Worm (Caenorhabditis elegans): ENCODE results near the gene srj-19.
"Not testable (repeated sequence)": the region's sequence is repeated elsewhere in the genome, so short reads cannot be mapped to it uniquely, and the experiment has no call there.

The srj-19 gene

ce11 chrV:2570643-2571042 is at the start of gene srj-19:
srj-19 (minus strand) TSS chrV:2570743.
- no peak for TF ChIP-seq unc-62 (GFP tag; optimal IDR thresholded peaks at IDR 0.05)

ce11 chrV:2617499-2617898 is 47.0 kb upstream of the srj-19 start:
- TF ChIP-seq unc-62 (GFP tag; optimal IDR thresholded peaks at IDR 0.05) = no peak

- no peak for TF ChIP-seq unc-62 (GFP tag; optimal IDR thresholded peaks at IDR 0.05)
Measured at ce11 chrV:2614986-2615687, 44.6 kb upstream of the srj-19 start, which contains the start of gene F53E10.1. F53E10.1 (plus strand) TSS chrV:2615310.

ce11 chrV:2608352-2608751 is 37.8 kb upstream of the srj-19 start, which contains the start of gene acr-17:
acr-17 (plus strand) TSS chrV:2608652.
- no peak for TF ChIP-seq unc-62 (GFP tag; optimal IDR thresholded peaks at IDR 0.05)

ce11 chrV:2603056-2603455 is 32.5 kb upstream of the srj-19 start, which contains the start of gene F53E10.6:
F53E10.6 (minus strand) TSS chrV:2603063.
- TF ChIP-seq unc-62 (GFP tag; optimal IDR thresholded peaks at IDR 0.05) = no peak

ce11 chrV:2601817-2602216 is 31.3 kb upstream of the srj-19 start:
- TF ChIP-seq unc-62 (GFP tag; optimal IDR thresholded peaks at IDR 0.05) = no peak

- no peak for TF ChIP-seq unc-62 (GFP tag; optimal IDR thresholded peaks at IDR 0.05)
Measured at ce11 chrV:2600543-2600942, 30.0 kb upstream of the srj-19 start.

ce11 chrV:2598830-2599229 is 28.3 kb upstream of the srj-19 start, which contains the start of gene F53E10.5:
F53E10.5 (minus strand) TSS chrV:2598930.
- not testable (repeated sequence) for TF ChIP-seq unc-62 (GFP tag; optimal IDR thresholded peaks at IDR 0.05)

ce11 chrV:2595720-2596119 is 25.2 kb upstream of the srj-19 start:
- TF ChIP-seq unc-62 (GFP tag; optimal IDR thresholded peaks at IDR 0.05) = no peak

ce11 chrV:2592173-2592676 is 21.7 kb upstream of the srj-19 start, which contains the start of gene irg-3:
irg-3 (plus strand) TSS chrV:2592591.
- TF ChIP-seq unc-62 (GFP tag; optimal IDR thresholded peaks at IDR 0.05) = no peak

ce11 chrV:2589834-2590233 is 19.3 kb upstream of the srj-19 start:
- no peak for TF ChIP-seq unc-62 (GFP tag; optimal IDR thresholded peaks at IDR 0.05)

ce11 chrV:2585727-2586126 is 15.2 kb upstream of the srj-19 start, which contains the start of gene C29G2.6:
C29G2.6 (minus strand) TSS chrV:2585908.
- TF ChIP-seq unc-62 (GFP tag; optimal IDR thresholded peaks at IDR 0.05) = no peak

ce11 chrV:2580598-2580997 is 10.1 kb upstream of the srj-19 start, which contains the start of gene C29G2.3:
C29G2.3 (plus strand) TSS chrV:2580898.
- no peak for TF ChIP-seq unc-62 (GFP tag; optimal IDR thresholded peaks at IDR 0.05)

ce11 chrV:2577603-2578002 is 7.1 kb upstream of the srj-19 start, which contains the start of gene srt-4:
srt-4 (plus strand) TSS chrV:2577903.
- TF ChIP-seq unc-62 (GFP tag; optimal IDR thresholded peaks at IDR 0.05) = no peak

- no peak for TF ChIP-seq unc-62 (GFP tag; optimal IDR thresholded peaks at IDR 0.05)
Measured at ce11 chrV:2575716-2576115, 5.2 kb upstream of the srj-19 start.

ce11 chrV:2573881-2574280 is 3.3 kb upstream of the srj-19 start, which contains the start of gene nhr-290:
nhr-290 (plus strand) TSS chrV:2574181.
- no peak for TF ChIP-seq unc-62 (GFP tag; optimal IDR thresholded peaks at IDR 0.05)

ce11 chrV:2573108-2573507 is 2.6 kb upstream of the srj-19 start, which contains the start of gene srj-20:
srj-20 (minus strand) TSS chrV:2573208.
- TF ChIP-seq unc-62 (GFP tag; optimal IDR thresholded peaks at IDR 0.05) = no peak

Data from whole organism, dauer.